Fruit fly (Drosophila melanogaster) whole organism, embryonic: Measurements from ENCODE around the gene CG9672.
A peak's percentile ranks its signal among the peaks of the same experiment; 100 is the strongest.

Experiments used
- CG10366 ChIP-seq: fragments of 200-800 bp; sonication (Bioruptor generic); IDR thresholded peaks from 2 replicates; pipeline ENCODE4 v1.3.6; 2022; ENCODE audit warnings: missing biosample characterization, missing genetic modification characterization
- CG11504 ChIP-seq: fragments of 200-800 bp; sonication (Bioruptor generic); optimal IDR thresholded peaks from 3 replicates; lab custom pipeline; 2019; ENCODE audit warnings: missing biosample characterization, mild to moderate bottlenecking, missing genetic modification characterization, moderate library complexity
- CG12299 ChIP-seq: fragments of 200-800 bp; sonication (Bioruptor generic); optimal IDR thresholded peaks from 2 replicates; lab custom pipeline; 2018; ENCODE audit warnings: missing biosample characterization, mild to moderate bottlenecking, missing genetic modification characterization
- CG12769 ChIP-seq: fragments of 200-800 bp; sonication (Bioruptor generic); optimal IDR thresholded peaks from 2 replicates; lab custom pipeline; 2019; ENCODE audit warnings: missing biosample characterization, mild to moderate bottlenecking, missing genetic modification characterization, moderate library complexity
- CG14441 ChIP-seq: fragments of 200-800 bp; sonication (Bioruptor generic); IDR thresholded peaks from 2 replicates; pipeline ENCODE4 v1.3.6; 2022; ENCODE audit warnings: missing biosample characterization, missing genetic modification characterization
- CG14667 ChIP-seq: fragments of 200-800 bp; sonication (Bioruptor generic); IDR thresholded peaks from 2 replicates; pipeline ENCODE4 v1.3.6; 2022; ENCODE audit warnings: missing biosample characterization, missing genetic modification characterization
- CG17385 ChIP-seq: fragments of 200-800 bp; sonication (Bioruptor generic); optimal IDR thresholded peaks from 3 replicates; lab custom pipeline; 2018; ENCODE audit warnings: missing biosample characterization, mild to moderate bottlenecking, missing genetic modification characterization
- CG1792 ChIP-seq: fragments of 200-800 bp; sonication (Bioruptor generic); optimal IDR thresholded peaks from 2 replicates; lab custom pipeline; 2016; ENCODE audit warnings: missing biosample characterization, missing genetic modification characterization
- CG18476 ChIP-seq: fragments of 200-800 bp; sonication (Bioruptor generic); optimal IDR thresholded peaks from 2 replicates; lab custom pipeline; 2016; ENCODE audit warnings: missing biosample characterization, mild to moderate bottlenecking, missing genetic modification characterization
- CG2889 ChIP-seq: fragments of 200-800 bp; sonication (Bioruptor generic); IDR thresholded peaks from 3 replicates; pipeline ENCODE4 v1.3.6; 2022; ENCODE audit warnings: missing biosample characterization, missing genetic modification characterization
- CG30403 ChIP-seq: fragments of 200-800 bp; sonication (Bioruptor generic); optimal IDR thresholded peaks from 3 replicates; lab custom pipeline; 2016; ENCODE audit warnings: missing biosample characterization, missing genetic modification characterization
- CG32532 ChIP-seq: fragments of 200-800 bp; sonication (Bioruptor generic); IDR thresholded peaks from 2 replicates; pipeline ENCODE4 v1.3.6; 2022; ENCODE audit warnings: missing biosample characterization, missing genetic modification characterization
- CG6854 ChIP-seq: fragments of 200-800 bp; sonication (Bioruptor generic); optimal IDR thresholded peaks from 3 replicates; lab custom pipeline; 2017; ENCODE audit warnings: missing biosample characterization, mild to moderate bottlenecking, missing genetic modification characterization
- CG7839 ChIP-seq: fragments of 200-800 bp; sonication (Bioruptor generic); optimal IDR thresholded peaks from 3 replicates; lab custom pipeline; 2018; ENCODE audit warnings: missing biosample characterization, mild to moderate bottlenecking, missing genetic modification characterization, moderate library complexity
- CG8924 ChIP-seq: fragments of 200-800 bp; optimal IDR thresholded peaks from 3 replicates; lab custom pipeline; 2019; ENCODE audit warnings: missing biosample characterization, mild to moderate bottlenecking, missing genetic modification characterization, moderate library complexity
- CG9727 ChIP-seq: fragments of 200-800 bp; sonication (Bioruptor generic); optimal IDR thresholded peaks from 3 replicates; lab custom pipeline; 2017; ENCODE audit warnings: missing biosample characterization, mild to moderate bottlenecking, missing genetic modification characterization
- CkIIα-i1 ChIP-seq: fragments of 200-800 bp; sonication (Bioruptor generic); IDR thresholded peaks from 2 replicates; pipeline ENCODE4 v1.3.6; 2022; ENCODE audit warnings: missing biosample characterization, missing genetic modification characterization
- CoRest ChIP-seq: fragments of 200-800 bp; sonication (Bioruptor generic); optimal IDR thresholded peaks from 3 replicates; lab custom pipeline; 2018; ENCODE audit warnings: missing biosample characterization, mild to moderate bottlenecking, missing genetic modification characterization, moderate library complexity
- CrebB ChIP-seq: fragments of 200-800 bp; sonication (Bioruptor generic); optimal IDR thresholded peaks from 3 replicates; lab custom pipeline; 2018; ENCODE audit warnings: missing biosample characterization, mild to moderate bottlenecking, missing genetic modification characterization
- Dip3 ChIP-seq: fragments of 200-800 bp; sonication (Bioruptor generic); optimal IDR thresholded peaks from 3 replicates; lab custom pipeline; 2016; ENCODE audit warnings: missing biosample characterization, missing genetic modification characterization
- Hand ChIP-seq: fragments of 200-800 bp; sonication (Bioruptor generic); optimal IDR thresholded peaks from 2 replicates; lab custom pipeline; 2017; ENCODE audit warnings: mild to moderate bottlenecking, missing biosample characterization, missing genetic modification reagents, missing genetic modification characterization
- Hmr ChIP-seq: fragments of 200-800 bp; sonication (Bioruptor generic); optimal IDR thresholded peaks from 3 replicates; lab custom pipeline; 2017; ENCODE audit warnings: mild to moderate bottlenecking, missing biosample characterization, missing genetic modification reagents, missing genetic modification characterization
- Hr51 ChIP-seq, 2 experiments: fragments of 200-800 bp; sonication (Bioruptor generic); optimal IDR thresholded peaks; 2 replicates in 1 of 2; 3 replicates in 1 of 2; lab custom pipeline; 2016 to 2018; ENCODE audit warnings: missing biosample characterization in 2 of 2, missing genetic modification characterization in 2 of 2, mild to moderate bottlenecking in 1 of 2, moderate library complexity in 1 of 2
- MTF-1 ChIP-seq: fragments of 200-800 bp; sonication (Bioruptor generic); optimal IDR thresholded peaks from 2 replicates; lab custom pipeline; 2018; ENCODE audit warnings: missing biosample characterization, mild to moderate bottlenecking, missing genetic modification characterization, borderline replicate concordance
- Med ChIP-seq: fragments of 200-800 bp; sonication (Bioruptor generic); peaks from one replicate; lab custom pipeline; 2016; ENCODE audit warnings: missing biosample characterization, missing genetic modification characterization, mild to moderate bottlenecking, inconsistent platforms, moderate library complexity
- Mrtf ChIP-seq: fragments of 200-800 bp; sonication (Bioruptor generic); IDR thresholded peaks from 3 replicates; pipeline ENCODE4 v1.3.6; 2022; ENCODE audit warnings: missing biosample characterization, missing genetic modification characterization
- PHDP ChIP-seq: fragments of 200-800 bp; sonication (Bioruptor generic); optimal IDR thresholded peaks from 3 replicates; lab custom pipeline; 2018; ENCODE audit warnings: missing biosample characterization, mild to moderate bottlenecking, missing genetic modification characterization, moderate library complexity
- Rfx ChIP-seq: fragments of 200-800 bp; sonication (Bioruptor generic); IDR thresholded peaks from 2 replicates; pipeline ENCODE4 v1.3.6; 2022; ENCODE audit warnings: missing biosample characterization, missing genetic modification characterization
- Taf1 ChIP-seq: fragments of 200-800 bp; sonication (Bioruptor generic); IDR thresholded peaks from 2 replicates; pipeline ENCODE4 v1.3.6; 2022; ENCODE audit warnings: missing biosample characterization, missing genetic modification characterization
- ase ChIP-seq: fragments of 200-800 bp; sonication (Bioruptor generic); IDR thresholded peaks from 3 replicates; pipeline ENCODE4 v1.3.6; 2022; ENCODE audit warnings: missing biosample characterization, missing genetic modification characterization
- bowl ChIP-seq: fragments of 200-800 bp; sonication (Bioruptor generic); IDR thresholded peaks from 2 replicates; pipeline ENCODE4 v1.3.6; 2022; ENCODE audit warnings: missing biosample characterization, missing genetic modification characterization
- bsh ChIP-seq, 2 experiments: fragments of 200-800 bp; sonication (Bioruptor generic); optimal IDR thresholded peaks; 2 replicates each; lab custom pipeline; 2017 to 2018; ENCODE audit warnings: mild to moderate bottlenecking in 2 of 2, missing biosample characterization in 2 of 2, missing genetic modification characterization in 2 of 2, moderate library complexity in 1 of 2
- cato ChIP-seq: fragments of 200-800 bp; sonication (Bioruptor generic); optimal IDR thresholded peaks from 2 replicates; lab custom pipeline; 2016; ENCODE audit warnings: missing biosample characterization, missing genetic modification characterization, borderline replicate concordance
- chinmo ChIP-seq: fragments of 200-800 bp; sonication (Bioruptor generic); IDR thresholded peaks from 4 replicates; pipeline ENCODE4 v1.3.6; 2022; ENCODE audit warnings: missing biosample characterization, missing genetic modification characterization; ENCODE audit not compliant: partially characterized antibody
- crc ChIP-seq: fragments of 200-800 bp; sonication (Bioruptor generic); optimal IDR thresholded peaks from 2 replicates; lab custom pipeline; 2016; ENCODE audit warnings: missing biosample characterization, missing genetic modification characterization
- fd102C ChIP-seq: fragments of 200-800 bp; sonication (Bioruptor generic); optimal IDR thresholded peaks from 2 replicates; lab custom pipeline; 2018; ENCODE audit warnings: missing biosample characterization, mild to moderate bottlenecking, missing genetic modification characterization, moderate library complexity
- fu2 ChIP-seq: fragments of 200-800 bp; sonication (Bioruptor generic); optimal IDR thresholded peaks from 2 replicates; lab custom pipeline; 2016; ENCODE audit warnings: missing biosample characterization, missing genetic modification characterization
- ken ChIP-seq: fragments of 200-800 bp; sonication (Bioruptor generic); IDR thresholded peaks from 3 replicates; pipeline ENCODE4 v1.3.6; 2022; ENCODE audit warnings: missing biosample characterization, missing genetic modification characterization
- maf-S ChIP-seq: fragments of 200-800 bp; sonication (Bioruptor generic); optimal IDR thresholded peaks from 2 replicates; lab custom pipeline; 2016; ENCODE audit warnings: missing biosample characterization, missing genetic modification characterization
- nmo ChIP-seq: fragments of 200-800 bp; sonication (Bioruptor generic); optimal IDR thresholded peaks from 2 replicates; lab custom pipeline; 2018; ENCODE audit warnings: missing biosample characterization, mild to moderate bottlenecking, missing genetic modification characterization, moderate library complexity
- oc ChIP-seq: fragments of 200-800 bp; sonication (Bioruptor generic); optimal IDR thresholded peaks from 2 replicates; lab custom pipeline; 2018; ENCODE audit warnings: missing biosample characterization, mild to moderate bottlenecking, missing genetic modification characterization, moderate library complexity
- odd ChIP-seq: fragments of 200-800 bp; sonication (Bioruptor generic); optimal IDR thresholded peaks from 2 replicates; lab custom pipeline; 2017; ENCODE audit warnings: missing biosample characterization, mild to moderate bottlenecking, missing genetic modification characterization
- pho ChIP-seq: fragments of 200-800 bp; sonication (Bioruptor generic); optimal IDR thresholded peaks from 2 replicates; lab custom pipeline; 2016; ENCODE audit warnings: missing biosample characterization, missing genetic modification characterization
- pum ChIP-seq: fragments of 200-800 bp; sonication (Bioruptor generic); optimal IDR thresholded peaks from 2 replicates; lab custom pipeline; 2016; ENCODE audit warnings: missing biosample characterization, missing genetic modification characterization
- sens ChIP-seq: fragments of 200-800 bp; sonication (Bioruptor generic); peaks from one replicate; lab custom pipeline; 2016; ENCODE audit warnings: missing biosample characterization, missing genetic modification characterization
- unpg ChIP-seq: fragments of 200-800 bp; sonication (Bioruptor generic); optimal IDR thresholded peaks from 3 replicates; lab custom pipeline; 2018; ENCODE audit warnings: missing biosample characterization, mild to moderate bottlenecking, missing genetic modification characterization, moderate library complexity
- usp ChIP-seq: fragments of >200 bp; optimal IDR thresholded peaks from 2 replicates; lab custom pipeline; 2017; ENCODE audit warnings: missing biosample characterization, missing genetic modification characterization
- zen2 ChIP-seq: fragments of 200-800 bp; sonication (Bioruptor generic); IDR thresholded peaks from 3 replicates; pipeline ENCODE4 v1.3.6; 2022; ENCODE audit warnings: missing biosample characterization, missing genetic modification characterization; ENCODE audit not compliant: partially characterized antibody

Gene CG9672

DNA sequence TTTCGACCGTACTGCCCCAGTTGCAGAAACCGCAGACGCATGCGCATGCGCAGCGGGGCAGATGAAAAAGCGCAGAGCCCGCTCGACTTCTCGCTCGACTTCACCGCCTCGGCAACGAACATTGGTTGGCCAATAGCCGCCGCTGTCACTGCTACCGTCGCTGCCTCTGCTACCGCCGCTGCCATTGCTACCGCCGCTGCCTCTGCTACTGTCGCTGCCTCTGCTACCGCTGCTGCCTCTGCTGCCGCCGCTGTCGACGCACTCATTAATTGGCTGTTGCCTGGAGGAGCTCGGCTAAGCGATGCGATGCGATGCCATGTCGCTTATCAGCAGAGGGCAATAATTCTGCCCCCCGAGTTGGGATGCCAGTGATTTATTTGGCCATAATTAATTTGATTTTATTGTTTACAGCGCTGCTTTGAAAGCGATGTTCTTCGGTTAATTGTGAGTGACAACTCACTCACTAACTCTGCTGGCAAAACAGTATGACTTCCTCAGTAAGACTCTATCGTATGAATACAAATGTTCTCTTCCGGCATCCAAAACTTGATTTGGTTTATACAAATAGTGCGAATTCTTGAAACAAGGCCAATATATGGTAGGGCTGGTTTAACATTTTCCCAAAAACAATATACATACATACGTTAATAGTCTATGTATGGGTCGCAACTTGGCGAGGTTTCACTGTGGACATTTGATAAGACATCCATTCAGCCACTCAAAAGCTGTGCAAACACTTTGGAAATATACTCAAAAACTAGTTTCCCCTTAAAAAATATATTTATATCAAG lies 35.8 kb downstream of the CG9672 start (continued):
- no peak for TF ChIP-seq cato (GFP tag; lab: Kevin White, UChicago)
- no peak for TF ChIP-seq ase (GFP tag; lab: Robert Waterston, UW)
- peak; percentile 31 for TF ChIP-seq CG30403
- TF ChIP-seq oc (tag; lab: Kevin White, UChicago) = no peak
- TF ChIP-seq CG9727 (GFP tag; lab: Kevin White, UChicago) = no peak
- TF ChIP-seq pum (GFP tag; lab: Kevin White, UChicago) = no peak
- TF ChIP-seq CG32532 (GFP tag; lab: Robert Waterston, UW) = peak; percentile 37; the same call in 1 of the 2 replicates
- peak; percentile 5 for TF ChIP-seq CG8924
- TF ChIP-seq crc (GFP tag; lab: Kevin White, UChicago) = no peak
- no peak for TF ChIP-seq CG1792 (GFP tag; lab: Kevin White, UChicago)
- TF ChIP-seq bowl (GFP tag; lab: Robert Waterston, UW) = no peak
- TF ChIP-seq CrebB (tag; lab: Kevin White, UChicago) = peak; percentile 15
- TF ChIP-seq zen2 (GFP tag; lab: Robert Waterston, UW) = no peak
- peak in 1 of 2 experiments; percentile 20 for TF ChIP-seq bsh (GFP tag; optimal IDR thresholded peaks at IDR 0.05; lab: Kevin White, UChicago)
- TF ChIP-seq Hmr = peak; percentile 21
- peak in 1 of 2 experiments; percentile 49 for TF ChIP-seq Hr51 (GFP tag; optimal IDR thresholded peaks at IDR 0.05; lab: Kevin White, UChicago)
- peak; percentile 10 for TF ChIP-seq Hand
- peak; percentile 65 for TF ChIP-seq CG12769 (tag; lab: Kevin White, UChicago)
- TF ChIP-seq pho (GFP tag; lab: Kevin White, UChicago) = no peak
- no peak for TF ChIP-seq CkIIα-i1 (GFP tag; lab: Robert Waterston, UW)
- peak; percentile 21 for TF ChIP-seq unpg
- TF ChIP-seq odd (GFP tag; lab: Kevin White, UChicago) = no peak
- no peak for TF ChIP-seq maf-S (GFP tag; lab: Kevin White, UChicago)
- TF ChIP-seq CG10366 (GFP tag; lab: Robert Waterston, UW) = no peak
- TF ChIP-seq fu2 = no peak
- TF ChIP-seq sens (GFP tag; lab: Kevin White, UChicago) = peak; percentile 60
- 0 out of 3 replicates have a peak, but pooled peaks have one; percentile 10 for TF ChIP-seq ken
- TF ChIP-seq chinmo (GFP tag; lab: Robert Waterston, UW) = 0 out of 4 replicates have a peak, but pooled peaks have one; percentile 45
- peak; percentile 48 for TF ChIP-seq CG7839 (tag; lab: Kevin White, UChicago)
- no peak for TF ChIP-seq Mrtf (GFP tag; lab: Robert Waterston, UW)
- TF ChIP-seq CG12299 (tag; lab: Kevin White, UChicago) = no peak
- TF ChIP-seq nmo (GFP tag; lab: Kevin White, UChicago) = peak; percentile 26
- TF ChIP-seq CG18476 (GFP tag; lab: Kevin White, UChicago) = no peak
- TF ChIP-seq CG6854 = no peak
- peak; percentile 50 for TF ChIP-seq CG14441 (GFP tag; lab: Robert Waterston, UW)
- no peak for TF ChIP-seq MTF-1 (GFP tag; lab: Kevin White, UChicago)
- TF ChIP-seq usp (GFP tag; lab: Kevin White, UChicago) = no peak
- TF ChIP-seq CG2889 (GFP tag; lab: Robert Waterston, UW) = 0 out of 3 replicates have a peak, but pooled peaks have one; percentile 36
- peak; percentile 87 for TF ChIP-seq Med (GFP tag; lab: Kevin White, UChicago)
- peak; percentile 25 for TF ChIP-seq CoRest
- peak; percentile 47 for TF ChIP-seq CG11504
- TF ChIP-seq CG17385 (GFP tag; lab: Kevin White, UChicago) = peak; percentile 21
- TF ChIP-seq Dip3 (GFP tag; lab: Kevin White, UChicago) = peak; percentile 8
- TF ChIP-seq fd102C (GFP tag; lab: Kevin White, UChicago) = no peak
- peak; percentile 54; the same call in 1 of the 2 replicates for TF ChIP-seq Rfx (GFP tag; lab: Robert Waterston, UW)
- TF ChIP-seq Taf1 = no peak
- TF ChIP-seq CG14667 (GFP tag; lab: Robert Waterston, UW) = 0 out of 2 replicates have a peak, but pooled peaks have one; percentile 17
- peak; percentile 41 for TF ChIP-seq PHDP (tag; lab: Kevin White, UChicago)
